Fruit fly (Drosophila melanogaster): ENCODE data around the gene Gss1.

dm6 chrX:17910941-17911703 is 21.8 kb downstream of the Gss1 start, which contains the start of gene CG6847:
- TF ChIP-seq CG14711 (tag; optimal IDR thresholded peaks at IDR 0.05) = no peak
- peak; percentile 61 for TF ChIP-seq bab1 (GFP tag; optimal IDR thresholded peaks at IDR 0.05)
- TF ChIP-seq pad (GFP tag; optimal IDR thresholded peaks at IDR 0.05) = no peak
- peak; percentile 36 for TF ChIP-seq CG5204 (GFP tag; optimal IDR thresholded peaks at IDR 0.05)
- TF ChIP-seq Mnt (GFP tag; optimal IDR thresholded peaks at IDR 0.05) = no peak
- TF ChIP-seq ovo (GFP tag; optimal IDR thresholded peaks at IDR 0.05) = peak; percentile 59
- TF ChIP-seq CG7045 (GFP tag; optimal IDR thresholded peaks at IDR 0.05) = peak; percentile 15
- TF ChIP-seq tj (GFP tag; optimal IDR thresholded peaks at IDR 0.05) = peak; percentile 37
- TF ChIP-seq CG11617 (GFP tag; optimal IDR thresholded peaks at IDR 0.05) = peak; percentile 70
- TF ChIP-seq CG12768 (GFP tag; optimal IDR thresholded peaks at IDR 0.05) = no peak

Data from whole organism, adult.